Worm (Caenorhabditis elegans): ENCODE data around the gene srxa-18.

srxa-18 gene

ce11 chrV:10160954-10161353 lies 40.2 kb upstream of the srxa-18 start, which contains the start of gene C51E3.10:
C51E3.10 (minus strand) TSS chrV:10161134.
- no peak for TF ChIP-seq ama-1 (optimal IDR thresholded peaks at IDR 0.05)
- TF ChIP-seq ceh-24 (tag; optimal IDR thresholded peaks at IDR 0.05): no peak
- TF ChIP-seq hlh-6 (tag; optimal IDR thresholded peaks at IDR 0.05): no peak
- peak; percentile 29 for TF ChIP-seq elt-2 (tag; optimal IDR thresholded peaks at IDR 0.05)
- no peak for TF ChIP-seq nhr-11 (tag; optimal IDR thresholded peaks at IDR 0.05)
- TF ChIP-seq ceh-14 (tag; optimal IDR thresholded peaks at IDR 0.05): no peak
- no peak for TF ChIP-seq T23F11.4 (GFP tag; optimal IDR thresholded peaks at IDR 0.05)
- no peak for TF ChIP-seq hlh-30 (tag; optimal IDR thresholded peaks at IDR 0.05; ENCODE audit: insufficient read depth)

ce11 chrV:10159972-10160371 lies 39.2 kb upstream of the srxa-18 start:
- TF ChIP-seq mec-3 (tag; optimal IDR thresholded peaks at IDR 0.05; ENCODE audit: borderline replicate concordance): no peak
- TF ChIP-seq ttx-3 (tag; optimal IDR thresholded peaks at IDR 0.05): no peak
- no peak for TF ChIP-seq ceh-6 (GFP tag; optimal IDR thresholded peaks at IDR 0.05)

ce11 chrV:10158528-10158927 lies 37.7 kb upstream of the srxa-18 start, which contains the start of gene srsx-30:
srsx-30 (plus strand) TSS chrV:10158828.
- no peak for TF ChIP-seq pros-1 (tag; optimal IDR thresholded peaks at IDR 0.05)
- TF ChIP-seq ztf-16 (tag; optimal IDR thresholded peaks at IDR 0.05): no peak
- TF ChIP-seq elt-2 (tag; optimal IDR thresholded peaks at IDR 0.05): no peak
- TF ChIP-seq tbx-7 (tag; optimal IDR thresholded peaks at IDR 0.05): no peak
- no peak for TF ChIP-seq madf-2 (tag; optimal IDR thresholded peaks at IDR 0.05)
- no peak for TF ChIP-seq sox-2 (GFP tag; IDR thresholded peaks at IDR 0.05)
- no peak for TF ChIP-seq ceh-6 (GFP tag; optimal IDR thresholded peaks at IDR 0.05)
- no peak for TF ChIP-seq dmd-4 (tag; optimal IDR thresholded peaks at IDR 0.05; ENCODE audit: borderline replicate concordance)
- no peak for TF ChIP-seq ets-4 (tag; optimal IDR thresholded peaks at IDR 0.05)
- TF ChIP-seq ceh-34 (tag; optimal IDR thresholded peaks at IDR 0.05): no peak
- no peak for TF ChIP-seq unc-86 (tag; optimal IDR thresholded peaks at IDR 0.05)
- no peak for TF ChIP-seq ceh-9 (tag; optimal IDR thresholded peaks at IDR 0.05)
- TF ChIP-seq ceh-18 (tag; optimal IDR thresholded peaks at IDR 0.05): no peak

ce11 chrV:10154698-10155097 lies 33.9 kb upstream of the srxa-18 start, which contains the start of gene srsx-29:
srsx-29 (plus strand) TSS chrV:10154998.
- TF ChIP-seq unc-55 (GFP tag; optimal IDR thresholded peaks at IDR 0.05) (no peak), pha-2 (tag; optimal IDR thresholded peaks at IDR 0.05) (no peak), ceh-30 (tag; optimal IDR thresholded peaks at IDR 0.05) (no peak), ceh-14 (tag; optimal IDR thresholded peaks at IDR 0.05) (no peak), hlh-6 (tag; optimal IDR thresholded peaks at IDR 0.05) (no peak), gmeb-2 (tag; optimal IDR thresholded peaks at IDR 0.05) (no peak)

- no peak for TF ChIP-seq nhr-11 (tag; optimal IDR thresholded peaks at IDR 0.05)
Measured at ce11 chrV:10153076-10153475, 32.3 kb upstream of the srxa-18 start.

ce11 chrV:10152278-10152677 lies 31.5 kb upstream of the srxa-18 start, which contains the start of gene srsx-28:
srsx-28 (plus strand) TSS chrV:10152578.
- TF ChIP-seq nfya-1 (tag; optimal IDR thresholded peaks at IDR 0.05) (no peak), pros-1 (tag; optimal IDR thresholded peaks at IDR 0.05) (no peak), zip-5 (tag; optimal IDR thresholded peaks at IDR 0.05) (no peak), lim-6 (tag; optimal IDR thresholded peaks at IDR 0.05) (no peak), dve-1 (tag; optimal IDR thresholded peaks at IDR 0.05) (no peak), Y22D7AL.16 (tag; optimal IDR thresholded peaks at IDR 0.05) (no peak), ceh-9 (tag; optimal IDR thresholded peaks at IDR 0.05) (no peak)

- no peak for TF ChIP-seq che-1 (tag; optimal IDR thresholded peaks at IDR 0.05)
- no peak for TF ChIP-seq ceh-48 (tag; optimal IDR thresholded peaks at IDR 0.05)
- TF ChIP-seq ceh-24 (tag; optimal IDR thresholded peaks at IDR 0.05): no peak
- no peak for TF ChIP-seq unc-42 (tag; optimal IDR thresholded peaks at IDR 0.05)
- no peak for TF ChIP-seq ahr-1 (tag; optimal IDR thresholded peaks at IDR 0.05)
- TF ChIP-seq ztf-16 (tag; optimal IDR thresholded peaks at IDR 0.05): no peak
- TF ChIP-seq gmeb-2 (tag; optimal IDR thresholded peaks at IDR 0.05): no peak
Measured at ce11 chrV:10149728-10150127, 28.9 kb upstream of the srxa-18 start, which contains the start of gene srsx-27. srsx-27 (plus strand) TSS chrV:10150028.

All from whole organism, late embryonic.